Worm (Caenorhabditis elegans) whole organism, late embryonic: ENCODE data around the gene F35G2.1.

ENCODE experiments used
- C38D4.7 ChIP-seq: fragments of 200-800 bp; sonication (Bioruptor generic); optimal IDR thresholded peaks from 2 replicates; lab custom pipeline; 2018; ENCODE audit warnings: mild to moderate bottlenecking, missing genetic modification characterization, moderate library complexity, missing compliant biosample characterization
- T23F11.4 ChIP-seq: fragments of 200-800 bp; sonication (Bioruptor generic); optimal IDR thresholded peaks from 2 replicates; lab custom pipeline; 2018; ENCODE audit warnings: mild to moderate bottlenecking, missing genetic modification characterization, missing compliant biosample characterization
- ceh-14 ChIP-seq: sonication (generic microtip); optimal IDR thresholded peaks from 2 replicates; lab custom pipeline; 2016; ENCODE audit warnings: missing genotype, missing genetic modification characterization, missing compliant biosample characterization
- ceh-18 ChIP-seq: sonication (generic microtip); optimal IDR thresholded peaks from 2 replicates; lab custom pipeline; 2016; ENCODE audit warnings: missing genetic modification characterization, missing compliant biosample characterization
- ceh-19 ChIP-seq: fragments of 200-800 bp; sonication (Bioruptor generic); optimal IDR thresholded peaks from 2 replicates; lab custom pipeline; 2018; ENCODE audit warnings: mild to moderate bottlenecking, missing genetic modification characterization, missing compliant biosample characterization
- ceh-2 ChIP-seq: sonication (generic microtip); optimal IDR thresholded peaks from 2 replicates; lab custom pipeline; 2016; ENCODE audit warnings: missing genotype, missing genetic modification characterization, missing compliant biosample characterization
- ceh-48 ChIP-seq: sonication (generic microtip); optimal IDR thresholded peaks from 2 replicates; lab custom pipeline; 2016; ENCODE audit warnings: missing genetic modification characterization, inconsistent platforms, missing compliant biosample characterization
- ceh-9 ChIP-seq: sonication (generic microtip); optimal IDR thresholded peaks from 2 replicates; lab custom pipeline; 2016; ENCODE audit warnings: mild to moderate bottlenecking, missing genetic modification characterization, inconsistent platforms, missing compliant biosample characterization
- che-1 ChIP-seq: sonication (generic microtip); optimal IDR thresholded peaks from 2 replicates; lab custom pipeline; 2016; ENCODE audit warnings: mild to moderate bottlenecking, missing genetic modification characterization, missing compliant biosample characterization
- dmd-4 ChIP-seq: sonication (generic microtip); optimal IDR thresholded peaks from 2 replicates; lab custom pipeline; 2016; ENCODE audit warnings: borderline replicate concordance, missing genetic modification characterization, missing compliant biosample characterization
- ets-4 ChIP-seq: sonication (generic microtip); optimal IDR thresholded peaks from 2 replicates; lab custom pipeline; 2016; ENCODE audit warnings: missing genetic modification characterization, missing compliant biosample characterization
- eyg-1 ChIP-seq: sonication (generic microtip); optimal IDR thresholded peaks from 2 replicates; lab custom pipeline; 2016; ENCODE audit warnings: missing genotype, missing genetic modification characterization, missing compliant biosample characterization
- fax-1 ChIP-seq: sonication (generic microtip); optimal IDR thresholded peaks from 2 replicates; lab custom pipeline; 2016; ENCODE audit warnings: missing genotype, missing genetic modification characterization, missing compliant biosample characterization
- fkh-10 ChIP-seq: fragments of 150-350 bp; optimal IDR thresholded peaks from 2 replicates; lab custom pipeline; 2014; ENCODE audit warnings: missing biosample characterization, missing genetic modification reagents, missing genetic modification characterization
- fkh-6 ChIP-seq: sonication (generic microtip); optimal IDR thresholded peaks from 2 replicates; lab custom pipeline; 2016; ENCODE audit warnings: missing genetic modification characterization, missing compliant biosample characterization
- hlh-15 ChIP-seq: sonication (generic microtip); optimal IDR thresholded peaks from 2 replicates; lab custom pipeline; 2016; ENCODE audit warnings: missing genetic modification characterization, missing compliant biosample characterization
- hlh-30 ChIP-seq: sonication (generic microtip); optimal IDR thresholded peaks from 2 replicates; lab custom pipeline; 2017; ENCODE audit warnings: antibody characterized with exemption, missing genetic modification characterization, missing compliant biosample characterization; ENCODE audit not compliant: insufficient read depth
- lim-6 ChIP-seq: sonication (generic microtip); optimal IDR thresholded peaks from 2 replicates; lab custom pipeline; 2016; ENCODE audit warnings: missing genetic modification characterization, missing compliant biosample characterization
- nfya-1 ChIP-seq: sonication (generic microtip); optimal IDR thresholded peaks from 2 replicates; lab custom pipeline; 2017; ENCODE audit warnings: missing genetic modification characterization, mild to moderate bottlenecking, missing compliant biosample characterization, antibody characterized with exemption, moderate library complexity
- nhr-11 ChIP-seq: fragments of 150-350 bp; optimal IDR thresholded peaks from 2 replicates; lab custom pipeline; 2014; ENCODE audit warnings: missing biosample characterization, missing genetic modification characterization
- nhr-232 ChIP-seq: sonication (generic microtip); optimal IDR thresholded peaks from 2 replicates; lab custom pipeline; 2016; ENCODE audit warnings: missing genetic modification characterization, missing compliant biosample characterization
- odd-2 ChIP-seq: sonication (generic microtip); optimal IDR thresholded peaks from 2 replicates; lab custom pipeline; 2017; ENCODE audit warnings: antibody characterized with exemption, mild to moderate bottlenecking, missing genetic modification characterization, missing compliant biosample characterization
- pag-3 ChIP-seq: sonication (generic microtip); optimal IDR thresholded peaks from 2 replicates; lab custom pipeline; 2016; ENCODE audit warnings: missing compliant biosample characterization, missing genetic modification characterization, borderline replicate concordance
- pat-9 ChIP-seq: fragments of 200-800 bp; sonication (Bioruptor generic); optimal IDR thresholded peaks from 2 replicates; lab custom pipeline; 2018; ENCODE audit warnings: mild to moderate bottlenecking, missing genetic modification characterization, moderate library complexity, missing compliant biosample characterization
- pax-1 ChIP-seq: fragments of 150-350 bp; optimal IDR thresholded peaks from 2 replicates; lab custom pipeline; 2014; ENCODE audit warnings: missing biosample characterization, missing genetic modification characterization
- pha-4 ChIP-seq: fragments of 150-350 bp; optimal IDR thresholded peaks from 2 replicates; lab custom pipeline; 2018; ENCODE audit warnings: missing biosample characterization, missing genetic modification reagents, missing genetic modification characterization
- ref-2 ChIP-seq: sonication (generic microtip); optimal IDR thresholded peaks from 2 replicates; lab custom pipeline; 2016; ENCODE audit warnings: missing genetic modification characterization, missing compliant biosample characterization
- sox-4 ChIP-seq: sonication (generic microtip); optimal IDR thresholded peaks from 2 replicates; lab custom pipeline; 2017; ENCODE audit warnings: mild to moderate bottlenecking, missing genetic modification characterization, inconsistent platforms, missing compliant biosample characterization
- syd-9 ChIP-seq: sonication (generic microtip); optimal IDR thresholded peaks from 2 replicates; lab custom pipeline; 2016; ENCODE audit warnings: mild to moderate bottlenecking, missing genetic modification characterization, moderate library complexity, missing compliant biosample characterization
- tbx-2 ChIP-seq: sonication (generic microtip); optimal IDR thresholded peaks from 2 replicates; lab custom pipeline; 2016; ENCODE audit warnings: missing genetic modification characterization, missing compliant biosample characterization
- unc-3 ChIP-seq, 2 experiments: fragments of 200-800 bp in 1 of 2; sonication (Bioruptor generic) in 1 of 2; sonication (generic microtip) in 1 of 2; conservative IDR thresholded peaks in 1 of 2; optimal IDR thresholded peaks in 1 of 2; 2 replicates each; pipeline versions ENCODE4 v1.3.6 to Lab custom; 2016 to 2022; ENCODE audit warnings: missing compliant biosample characterization in 2 of 2, missing genetic modification characterization in 2 of 2, missing genetic modification reagents in 1 of 2
- unc-55 ChIP-seq: sonication (generic microtip); optimal IDR thresholded peaks from 2 replicates; lab custom pipeline; 2017; ENCODE audit warnings: missing biosample characterization, missing genetic modification reagents, missing genetic modification characterization
- unc-86 ChIP-seq: sonication (generic microtip); optimal IDR thresholded peaks from 2 replicates; lab custom pipeline; 2016; ENCODE audit warnings: missing genetic modification characterization, missing compliant biosample characterization
- ztf-16 ChIP-seq: sonication (generic microtip); optimal IDR thresholded peaks from 2 replicates; lab custom pipeline; 2017; ENCODE audit warnings: missing genetic modification characterization, missing compliant biosample characterization

F35G2.1 gene

ce11 chrIV:12202949-12203348 is at the start of gene F35G2.1:
TSS of gene F35G2.1 (plus strand) at chrIV:12203249.
- no peak for TF ChIP-seq fkh-6
- TF ChIP-seq ceh-18 (tag; lab: Kevin White, UChicago) = no peak
- TF ChIP-seq dmd-4 (tag; lab: Kevin White, UChicago) = no peak
- TF ChIP-seq ceh-48 (tag; lab: Kevin White, UChicago) = no peak
- no peak for TF ChIP-seq T23F11.4 (GFP tag; lab: Kevin White, UChicago)
- TF ChIP-seq ets-4 = no peak
- no peak for TF ChIP-seq ceh-9 (tag; lab: Kevin White, UChicago)
- TF ChIP-seq nhr-232 = no peak
- TF ChIP-seq pha-4 (tag; lab: Kevin White, UChicago) = no peak
- no peak for TF ChIP-seq nfya-1
- TF ChIP-seq pat-9 (tag; lab: Kevin White, UChicago) = no peak
- no peak for TF ChIP-seq tbx-2 (tag; lab: Kevin White, UChicago)
- TF ChIP-seq unc-3 (GFP tag; conservative IDR thresholded peaks at IDR 0.05; lab: Robert Waterston, UW) = no peak
- TF ChIP-seq unc-3 (tag; optimal IDR thresholded peaks at IDR 0.05; lab: Kevin White, UChicago) = no peak
- no peak for TF ChIP-seq C38D4.7 (GFP tag; lab: Kevin White, UChicago)
- TF ChIP-seq ztf-16 = no peak
- no peak for TF ChIP-seq nhr-11 (tag; lab: Kevin White, UChicago)
- no peak for TF ChIP-seq syd-9 (tag; lab: Kevin White, UChicago)

ce11 chrIV:12154195-12154677 is 48.8 kb upstream of the F35G2.1 start, which contains the start of gene B0001.7:
TSS of gene B0001.7 (minus strand) at chrIV:12154245.
- no peak for TF ChIP-seq odd-2 (tag; lab: Kevin White, UChicago)
- no peak for TF ChIP-seq eyg-1 (tag; lab: Kevin White, UChicago)
- TF ChIP-seq pha-4 (tag; lab: Kevin White, UChicago) = no peak
- no peak for TF ChIP-seq ceh-19
- TF ChIP-seq tbx-2 (tag; lab: Kevin White, UChicago) = no peak
- no peak for TF ChIP-seq hlh-15 (tag; lab: Kevin White, UChicago)
- TF ChIP-seq fkh-10 (GFP tag; lab: Kevin White, UChicago) = no peak
- TF ChIP-seq sox-4 (tag; lab: Kevin White, UChicago) = no peak
- no peak for TF ChIP-seq unc-86
- TF ChIP-seq fkh-6 = no peak
- no peak for TF ChIP-seq pax-1 (tag; lab: Kevin White, UChicago)
- TF ChIP-seq ceh-2 (tag; lab: Kevin White, UChicago) = no peak
- TF ChIP-seq fax-1 (tag; lab: Kevin White, UChicago) = no peak
- TF ChIP-seq, all 69 proteins: peak for 0

- TF ChIP-seq tbx-2 (tag; lab: Kevin White, UChicago) (no peak), ceh-9 (tag; lab: Kevin White, UChicago) (no peak), ceh-18 (tag; lab: Kevin White, UChicago) (no peak), pax-1 (tag; lab: Kevin White, UChicago) (no peak), ztf-16 (no peak), nfya-1 (no peak), unc-55 (GFP tag; lab: Kevin White, UChicago) (peak; percentile 49), ceh-48 (tag; lab: Kevin White, UChicago) (peak; percentile 43), che-1 (tag; lab: Kevin White, UChicago) (no peak), ceh-14 (tag; lab: Kevin White, UChicago) (no peak), unc-3 (GFP tag; conservative IDR thresholded peaks at IDR 0.05; lab: Robert Waterston, UW) (no peak), unc-3 (tag; optimal IDR thresholded peaks at IDR 0.05; lab: Kevin White, UChicago) (no peak), dmd-4 (tag; lab: Kevin White, UChicago) (no peak), lim-6 (tag; lab: Kevin White, UChicago) (no peak), hlh-30 (tag; lab: Kevin White, UChicago) (peak; percentile 74), eyg-1 (tag; lab: Kevin White, UChicago) (no peak), fkh-6 (no peak)
These were observed 46.3 kb upstream of the F35G2.1 start, which contains the start of gene eri-12 for ce11 chrIV:12156642-12157233. TSS of gene eri-12 (plus strand) at chrIV:12156838.

DNA sequence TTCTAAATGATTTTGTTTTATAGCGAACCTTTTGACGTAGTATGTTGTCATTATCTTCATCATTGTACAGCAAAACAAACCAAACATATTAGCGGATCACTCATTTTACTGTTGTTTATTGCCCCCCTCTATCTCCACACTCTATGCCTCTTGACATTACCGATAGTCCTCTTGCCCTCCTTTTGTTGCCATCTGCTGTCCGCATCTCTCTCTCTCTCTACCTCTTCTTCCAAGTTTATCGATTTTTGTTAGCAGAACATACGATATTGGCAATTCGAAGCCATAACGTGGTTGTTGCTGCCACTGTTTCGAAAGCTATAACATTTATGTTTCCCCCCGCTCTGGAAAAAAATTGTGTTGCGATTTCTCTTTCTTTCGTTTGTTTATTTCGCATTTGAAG is 45.1 kb upstream of the F35G2.1 start:
- TF ChIP-seq tbx-2 (tag; lab: Kevin White, UChicago) = peak; percentile 11
- peak; percentile 21 for TF ChIP-seq ref-2 (tag; lab: Kevin White, UChicago)
- peak; percentile 75 for TF ChIP-seq ceh-48 (tag; lab: Kevin White, UChicago)
- no peak for TF ChIP-seq pag-3 (tag; lab: Kevin White, UChicago)
